Worm (Caenorhabditis elegans): ENCODE measurements around the gene coh-4.
"Not testable (repeated sequence)": the region's sequence is repeated elsewhere in the genome, so short reads cannot be mapped to it uniquely, and the experiment has no call there.

Gene coh-4

ce11 chrV:4175624-4176023, at the start of gene coh-4, which contains the start of gene pid-5:
Gene coh-4 (minus strand): TSS chrV:4175640.
Gene pid-5 (plus strand): TSS chrV:4175882.
- no peak for TF ChIP-seq unc-62 (GFP tag; optimal IDR thresholded peaks at IDR 0.05)

- TF ChIP-seq unc-62 (GFP tag; optimal IDR thresholded peaks at IDR 0.05), result no peak
These were observed 43.9 kb upstream of the coh-4 start, which contains the start of gene nlp-9 for ce11 chrV:4219342-4219741. Gene nlp-9 (plus strand): TSS chrV:4219642.

- no peak for TF ChIP-seq unc-62 (GFP tag; optimal IDR thresholded peaks at IDR 0.05)
These were observed 42.8 kb upstream of the coh-4 start for ce11 chrV:4218268-4218667.

ce11 chrV:4216902-4217301, 41.5 kb upstream of the coh-4 start:
- TF ChIP-seq unc-62 (GFP tag; optimal IDR thresholded peaks at IDR 0.05), result no peak

- not testable (repeated sequence) for TF ChIP-seq unc-62 (GFP tag; optimal IDR thresholded peaks at IDR 0.05)
These were observed 40.4 kb upstream of the coh-4 start, which contains the start of gene H43I07.4 for ce11 chrV:4215856-4216255. Gene H43I07.4 (plus strand): TSS chrV:4216156.

- no peak for TF ChIP-seq unc-62 (GFP tag; optimal IDR thresholded peaks at IDR 0.05)
These were observed 36.1 kb upstream of the coh-4 start for ce11 chrV:4211521-4211920.

ce11 chrV:4204421-4204820, 29.0 kb upstream of the coh-4 start, which contains the start of gene H43I07.1:
Gene H43I07.1 (plus strand): TSS chrV:4204721.
- TF ChIP-seq unc-62 (GFP tag; optimal IDR thresholded peaks at IDR 0.05), result no peak

- no peak for TF ChIP-seq unc-62 (GFP tag; optimal IDR thresholded peaks at IDR 0.05)
These were observed 23.7 kb upstream of the coh-4 start, which contains the start of gene rpac-40 for ce11 chrV:4199185-4199584. Gene rpac-40 (plus strand): TSS chrV:4199485.

ce11 chrV:4195283-4195682, 19.8 kb upstream of the coh-4 start, which contains the start of gene algn-5:
Gene algn-5 (plus strand): TSS chrV:4195577.
- no peak for TF ChIP-seq unc-62 (GFP tag; optimal IDR thresholded peaks at IDR 0.05)

ce11 chrV:4194587-4195211, 19.3 kb upstream of the coh-4 start, which contains the start of gene Y45G5AM.9:
Gene Y45G5AM.9 (minus strand): TSS chrV:4194637.
- TF ChIP-seq unc-62 (GFP tag; optimal IDR thresholded peaks at IDR 0.05), result no peak

ce11 chrV:4192688-4193471, 17.4 kb upstream of the coh-4 start:
- no peak for TF ChIP-seq unc-62 (GFP tag; optimal IDR thresholded peaks at IDR 0.05)

ce11 chrV:4190232-4190631, 14.8 kb upstream of the coh-4 start:
- TF ChIP-seq unc-62 (GFP tag; optimal IDR thresholded peaks at IDR 0.05), result no peak

- no peak for TF ChIP-seq unc-62 (GFP tag; optimal IDR thresholded peaks at IDR 0.05)
These were observed 14.2 kb upstream of the coh-4 start for ce11 chrV:4189618-4190017.

ce11 chrV:4187144-4187485, 11.7 kb upstream of the coh-4 start, which contains the start of gene nhr-114:
Gene nhr-114 (plus strand): TSS chrV:4187202.
- no peak for TF ChIP-seq unc-62 (GFP tag; optimal IDR thresholded peaks at IDR 0.05)

ce11 chrV:4186453-4187143, 11.2 kb upstream of the coh-4 start:
- no peak for TF ChIP-seq unc-62 (GFP tag; optimal IDR thresholded peaks at IDR 0.05)

ce11 chrV:4185885-4186284, 10.4 kb upstream of the coh-4 start:
- no peak for TF ChIP-seq unc-62 (GFP tag; optimal IDR thresholded peaks at IDR 0.05)

Measured in whole organism, dauer.